Fruit fly (Drosophila melanogaster): ENCODE measurements around the gene CG42587.
"Not testable (repeated sequence)": the region's sequence is repeated elsewhere in the genome, so short reads cannot be mapped to it uniquely, and the experiment has no call there.

dm6 chr2L:14741740-14742139, 3.3 kb downstream of the CG42587 start, which contains the start of gene CG42586:
- TF ChIP-seq psq, pan (optimal IDR thresholded peaks at IDR 0.05): not testable (repeated sequence)

Measured in whole organism.